Fruit fly (Drosophila melanogaster): ENCODE measurements around the gene CG4768.

Gene CG4768

dm6 chrX:16746824-16747223 is 45.1 kb upstream of the CG4768 start (continued):
- TF ChIP-seq cwo (GFP tag; optimal IDR thresholded peaks at IDR 0.05) (no peak), CG10267 (tag; optimal IDR thresholded peaks at IDR 0.05) (no peak), so (GFP tag; IDR thresholded peaks at IDR 0.05) (no peak), Aef1 (GFP tag; IDR thresholded peaks at IDR 0.05) (no peak), croc (GFP tag; conservative IDR thresholded peaks at IDR 0.05) (no peak), Hmx (GFP tag; optimal IDR thresholded peaks at IDR 0.05) (no peak), CG6689 (GFP tag; IDR thresholded peaks at IDR 0.05) (no peak), CG5245 (GFP tag; optimal IDR thresholded peaks at IDR 0.05) (no peak), CG6254 (GFP tag; optimal IDR thresholded peaks at IDR 0.05) (peak; percentile 34), CG6175 (GFP tag; IDR thresholded peaks at IDR 0.05) (no peak), toy (GFP tag; IDR thresholded peaks at IDR 0.05) (no peak), Tbp (GFP tag; optimal IDR thresholded peaks at IDR 0.05) (no peak), ci (GFP tag; IDR thresholded peaks at IDR 0.05) (peak; percentile 64; the same call in 1 of the 3 replicates), CG14050 (GFP tag; IDR thresholded peaks at IDR 0.05) (no peak), CG2678 (tag; optimal IDR thresholded peaks at IDR 0.05) (no peak), CG13424 (tag; optimal IDR thresholded peaks at IDR 0.05) (no peak), crol (GFP tag; IDR thresholded peaks at IDR 0.05) (no peak), Sox100B (GFP tag; optimal IDR thresholded peaks at IDR 0.05) (peak; percentile 11), esg (GFP tag; conservative IDR thresholded peaks at IDR 0.05) (no peak), pita (GFP tag; optimal IDR thresholded peaks at IDR 0.05) (no peak)

- peak; percentile 8 for TF ChIP-seq CG13894 (tag; optimal IDR thresholded peaks at IDR 0.05)
- TF ChIP-seq Pdp1 (GFP tag; optimal IDR thresholded peaks at IDR 0.05) = peak in 1 of 2 experiments; percentile 29
- peak; percentile 3 for TF ChIP-seq CG18599 (GFP tag; optimal IDR thresholded peaks at IDR 0.05)
- no peak for TF ChIP-seq CG2678 (tag; optimal IDR thresholded peaks at IDR 0.05)
- peak; percentile 66 for TF ChIP-seq sug (tag; optimal IDR thresholded peaks at IDR 0.05)
- TF ChIP-seq mirr (GFP tag; optimal IDR thresholded peaks at IDR 0.05) = peak; percentile 61
- TF ChIP-seq CG6272 (GFP tag; IDR thresholded peaks at IDR 0.05) = no peak
- TF ChIP-seq CG7556 (GFP tag; optimal IDR thresholded peaks at IDR 0.05) = no peak
- peak; percentile 58 for TF ChIP-seq sd (tag; optimal IDR thresholded peaks at IDR 0.05)
- TF ChIP-seq exex (tag; optimal IDR thresholded peaks at IDR 0.05) = peak; percentile 92
- peak; percentile 77 for TF ChIP-seq grn (GFP tag; optimal IDR thresholded peaks at IDR 0.05)
- peak; percentile 82 for TF ChIP-seq CG34376 (GFP tag; optimal IDR thresholded peaks at IDR 0.05)
These were observed 44.5 kb upstream of the CG4768 start for dm6 chrX:16747467-16747866.

dm6 chrX:16749324-16749723 is 42.6 kb upstream of the CG4768 start:
- TF ChIP-seq trh (GFP tag; optimal IDR thresholded peaks at IDR 0.05) = no peak
- TF ChIP-seq pnt (GFP tag; optimal IDR thresholded peaks at IDR 0.05) = no peak
- TF ChIP-seq CG6272 (GFP tag; IDR thresholded peaks at IDR 0.05) = no peak
- TF ChIP-seq CG9817 (tag; optimal IDR thresholded peaks at IDR 0.05) = no peak
- no peak for TF ChIP-seq CG2875 (GFP tag; optimal IDR thresholded peaks at IDR 0.05)
- TF ChIP-seq PHDP (tag; optimal IDR thresholded peaks at IDR 0.05) = no peak
- TF ChIP-seq CG10979 (tag; optimal IDR thresholded peaks at IDR 0.05) = no peak
- TF ChIP-seq lab (GFP tag; optimal IDR thresholded peaks at IDR 0.05) = peak; percentile 3
- TF ChIP-seq CG14050 (GFP tag; IDR thresholded peaks at IDR 0.05) = no peak
- TF ChIP-seq crol (GFP tag; IDR thresholded peaks at IDR 0.05) = peak; percentile 51
- TF ChIP-seq CG9609 (GFP tag; optimal IDR thresholded peaks at IDR 0.05) = no peak
- no peak for TF ChIP-seq HLH3B (GFP tag; IDR thresholded peaks at IDR 0.05)
- TF ChIP-seq Aef1 (GFP tag; IDR thresholded peaks at IDR 0.05) = no peak
- TF ChIP-seq CG2199 (GFP tag; IDR thresholded peaks at IDR 0.05) = 0 out of 3 replicates have a peak, but pooled peaks have one; percentile 17
- TF ChIP-seq Pdp1 (GFP tag; optimal IDR thresholded peaks at IDR 0.05) = no peak
- TF ChIP-seq CG7987 (GFP tag; optimal IDR thresholded peaks at IDR 0.05) = no peak
- no peak for TF ChIP-seq Fer1 (GFP tag; optimal IDR thresholded peaks at IDR 0.05)
- TF ChIP-seq CG7786 (GFP tag; optimal IDR thresholded peaks at IDR 0.05) = no peak
- no peak for TF ChIP-seq CG10431 (GFP tag; optimal IDR thresholded peaks at IDR 0.05)
- peak; percentile 20 for TF ChIP-seq mirr (GFP tag; optimal IDR thresholded peaks at IDR 0.05)
- TF ChIP-seq tna (GFP tag; IDR thresholded peaks at IDR 0.05; ENCODE audit: partially characterized antibody) = no peak
- no peak for TF ChIP-seq Ptx1 (GFP tag; IDR thresholded peaks at IDR 0.05)
- TF ChIP-seq CG34376 (GFP tag; optimal IDR thresholded peaks at IDR 0.05) = peak; percentile 64
- TF ChIP-seq CG2120 (GFP tag; optimal IDR thresholded peaks at IDR 0.05) = no peak
- TF ChIP-seq Kr (GFP tag; optimal IDR thresholded peaks at IDR 0.05) = no peak

All from whole organism, embryonic.